Worm (Caenorhabditis elegans) whole organism, L4 larva: Measurements from ENCODE around the gene spig-5.

Source experiments
- F37D6.2 ChIP-seq: sonication (generic microtip); optimal IDR thresholded peaks from 2 replicates; lab custom pipeline; 2016; ENCODE audit warnings: mild to moderate bottlenecking, missing genetic modification characterization, missing compliant biosample characterization
- R02D3.7 ChIP-seq: fragments of 150-350 bp; sonication (generic microtip); optimal IDR thresholded peaks from 3 replicates; lab custom pipeline; 2014; ENCODE audit warnings: missing biosample characterization, missing genetic modification characterization
- T20F7.1 ChIP-seq: fragments of 200-800 bp; sonication (Bioruptor generic); optimal IDR thresholded peaks from 2 replicates; lab custom pipeline; 2018; ENCODE audit warnings: mild to moderate bottlenecking, missing genetic modification characterization, missing compliant biosample characterization
- T26A8.4 ChIP-seq: fragments of 200-800 bp; sonication (Bioruptor generic); IDR thresholded peaks from 2 replicates; pipeline ENCODE4 v1.3.6; 2022; ENCODE audit warnings: missing genetic modification characterization, missing compliant biosample characterization
- ZK546.5 ChIP-seq, 2 experiments: sonication (generic microtip); optimal IDR thresholded peaks; 2 replicates each; lab custom pipeline; 2017; ENCODE audit warnings: missing biosample characterization in 2 of 2, missing genetic modification characterization in 2 of 2
- aly-2 ChIP-seq: sonication (generic microtip); optimal IDR thresholded peaks from 2 replicates; lab custom pipeline; 2018; ENCODE audit warnings: missing biosample characterization, missing genetic modification characterization
- attf-4 ChIP-seq: sonication (generic microtip); optimal IDR thresholded peaks from 3 replicates; lab custom pipeline; 2017; ENCODE audit warnings: missing biosample characterization, missing genetic modification characterization
- ceh-20 ChIP-seq: fragments of 200-800 bp; sonication (Bioruptor generic); IDR thresholded peaks from 2 replicates; pipeline ENCODE4 v1.3.6; 2022; ENCODE audit warnings: missing genetic modification reagents, missing genetic modification characterization, missing compliant biosample characterization
- ceh-32 ChIP-seq: sonication (generic microtip); optimal IDR thresholded peaks from 2 replicates; lab custom pipeline; 2016; ENCODE audit warnings: mild to moderate bottlenecking, missing genetic modification characterization, missing compliant biosample characterization; ENCODE audit not compliant: poor library complexity
- ceh-82 ChIP-seq: sonication (generic microtip); optimal IDR thresholded peaks from 2 replicates; lab custom pipeline; 2017; ENCODE audit warnings: missing biosample characterization, missing genetic modification characterization
- daf-12 ChIP-seq: fragments of 150-350 bp; optimal IDR thresholded peaks from 2 replicates; lab custom pipeline; 2014; ENCODE audit warnings: missing biosample characterization, missing genetic modification reagents, missing genetic modification characterization
- daf-19 ChIP-seq: fragments of 200-800 bp; sonication (Bioruptor generic); conservative IDR thresholded peaks from 2 replicates; pipeline ENCODE4 v1.3.6; 2022; ENCODE audit warnings: missing genetic modification characterization, missing compliant biosample characterization
- daf-8 ChIP-seq: fragments of 200-800 bp; sonication (Bioruptor generic); IDR thresholded peaks from 2 replicates; pipeline ENCODE4 v1.3.6; 2022; ENCODE audit warnings: missing genetic modification characterization, missing compliant biosample characterization
- dmd-8 ChIP-seq: fragments of 200-800 bp; sonication (Bioruptor generic); IDR thresholded peaks from 2 replicates; pipeline ENCODE4 v1.3.6; 2022; ENCODE audit warnings: missing genetic modification characterization, missing compliant biosample characterization
- dpl-1 ChIP-seq: fragments of 150-350 bp; optimal IDR thresholded peaks from 2 replicates; lab custom pipeline; 2014; ENCODE audit warnings: missing biosample characterization, missing genetic modification reagents, missing genetic modification characterization
- dve-1 ChIP-seq: sonication (generic microtip); optimal IDR thresholded peaks from 2 replicates; lab custom pipeline; 2017; ENCODE audit warnings: antibody characterized with exemption, mild to moderate bottlenecking, missing genetic modification characterization, missing compliant biosample characterization; ENCODE audit not compliant: insufficient read depth
- egl-43 ChIP-seq: fragments of 200-800 bp; sonication (Bioruptor generic); IDR thresholded peaks from 2 replicates; pipeline ENCODE4 v1.3.6; 2022; ENCODE audit warnings: missing genetic modification reagents, missing genetic modification characterization, missing compliant biosample characterization
- gei-8 ChIP-seq: fragments of 200-800 bp; sonication (Bioruptor generic); optimal IDR thresholded peaks from 2 replicates; lab custom pipeline; 2018; ENCODE audit warnings: mild to moderate bottlenecking, missing genetic modification characterization, missing compliant biosample characterization
- hlh-30 ChIP-seq: sonication (generic microtip); optimal IDR thresholded peaks from 2 replicates; lab custom pipeline; 2017; ENCODE audit warnings: antibody characterized with exemption, mild to moderate bottlenecking, missing genetic modification characterization, missing compliant biosample characterization; ENCODE audit not compliant: insufficient read depth
- jun-1 ChIP-seq: fragments of 150-350 bp; optimal IDR thresholded peaks from 2 replicates; lab custom pipeline; 2014; ENCODE audit warnings: missing biosample characterization, missing genetic modification reagents, missing genetic modification characterization
- lin-1 ChIP-seq: fragments of 200-800 bp; sonication (Bioruptor generic); IDR thresholded peaks from 2 replicates; pipeline ENCODE4 v1.3.6; 2022; ENCODE audit warnings: missing genetic modification reagents, missing genetic modification characterization, missing compliant biosample characterization
- lin-13 ChIP-seq: fragments of 150-350 bp; optimal IDR thresholded peaks from 2 replicates; lab custom pipeline; 2014; ENCODE audit warnings: missing biosample characterization, missing genetic modification reagents, missing genetic modification characterization
- lir-3 ChIP-seq: sonication (generic microtip); optimal IDR thresholded peaks from 2 replicates; lab custom pipeline; 2016; ENCODE audit warnings: mild to moderate bottlenecking, missing genetic modification characterization, missing compliant biosample characterization
- lsy-2 ChIP-seq, 2 experiments: fragments of 150-350 bp in 1 of 2; sonication (generic microtip) in 1 of 2; optimal IDR thresholded peaks; 2 replicates each; lab custom pipeline; 2014 to 2017; ENCODE audit warnings: missing biosample characterization in 2 of 2, missing genetic modification characterization in 2 of 2
- madf-5 ChIP-seq, 2 experiments: fragments of 200-800 bp; sonication (Bioruptor generic); IDR thresholded peaks; 2 replicates each; pipeline ENCODE4 v1.3.6; 2022; ENCODE audit warnings: missing compliant biosample characterization in 2 of 2, missing genetic modification characterization in 2 of 2
- mdl-1 ChIP-seq, 2 experiments: fragments of 150-350 bp in 1 of 2; sonication (generic microtip) in 1 of 2; optimal IDR thresholded peaks; 2 replicates each; lab custom pipeline; 2014 to 2017; ENCODE audit warnings: missing biosample characterization in 2 of 2, missing genetic modification characterization in 2 of 2
- mxl-2 ChIP-seq: fragments of 200-800 bp; sonication (Bioruptor generic); conservative IDR thresholded peaks from 2 replicates; pipeline ENCODE4 v1.3.6; 2022; ENCODE audit warnings: missing genetic modification reagents, missing genetic modification characterization, missing compliant biosample characterization
- nhr-102 ChIP-seq: sonication (generic microtip); optimal IDR thresholded peaks from 2 replicates; lab custom pipeline; 2016; ENCODE audit warnings: mild to moderate bottlenecking, missing genetic modification characterization, moderate library complexity, missing compliant biosample characterization
- nhr-111 ChIP-seq: fragments of 200-800 bp; sonication (Bioruptor generic); optimal IDR thresholded peaks from 2 replicates; lab custom pipeline; 2018; ENCODE audit warnings: mild to moderate bottlenecking, missing genetic modification characterization, missing compliant biosample characterization
- nhr-237 ChIP-seq: sonication (generic microtip); optimal IDR thresholded peaks from 2 replicates; lab custom pipeline; 2017; ENCODE audit warnings: missing biosample characterization, missing genetic modification characterization
- nhr-42 ChIP-seq: fragments of 200-800 bp; sonication (Bioruptor generic); IDR thresholded peaks from 2 replicates; pipeline ENCODE4 v1.3.6; 2022; ENCODE audit warnings: missing genetic modification characterization, missing compliant biosample characterization
- nhr-48 ChIP-seq: sonication (generic microtip); optimal IDR thresholded peaks from 2 replicates; lab custom pipeline; 2016; ENCODE audit warnings: mild to moderate bottlenecking, missing genetic modification characterization, missing compliant biosample characterization
- php-3 ChIP-seq: fragments of 200-800 bp; sonication (Bioruptor generic); IDR thresholded peaks from 2 replicates; pipeline ENCODE4 v1.3.6; 2022; ENCODE audit warnings: missing genetic modification reagents, missing genetic modification characterization, missing compliant biosample characterization
- pqm-1 ChIP-seq: sonication (generic microtip); optimal IDR thresholded peaks from 2 replicates; lab custom pipeline; 2017; ENCODE audit warnings: missing biosample characterization, missing genetic modification characterization
- sdz-12 ChIP-seq: fragments of 200-800 bp; sonication (Bioruptor generic); optimal IDR thresholded peaks from 2 replicates; lab custom pipeline; 2018; ENCODE audit warnings: mild to moderate bottlenecking, missing genetic modification characterization, missing compliant biosample characterization
- skn-1 ChIP-seq: fragments of 150-350 bp; optimal IDR thresholded peaks from 2 replicates; lab custom pipeline; 2014; ENCODE audit warnings: missing biosample characterization, missing genetic modification characterization
- zfp-2 ChIP-seq: sonication (generic microtip); optimal IDR thresholded peaks from 2 replicates; lab custom pipeline; 2016; ENCODE audit warnings: mild to moderate bottlenecking, missing genetic modification characterization, missing compliant biosample characterization
- zip-11 ChIP-seq: fragments of 200-800 bp; sonication (Bioruptor generic); IDR thresholded peaks from 2 replicates; pipeline ENCODE4 v1.3.6; 2022; ENCODE audit warnings: missing genetic modification characterization, missing compliant biosample characterization
- zip-2 ChIP-seq: fragments of 150-350 bp; optimal IDR thresholded peaks from 2 replicates; lab custom pipeline; 2014; ENCODE audit warnings: missing biosample characterization, missing genetic modification characterization
- ztf-11 ChIP-seq: fragments of 150-350 bp; optimal IDR thresholded peaks from 2 replicates; lab custom pipeline; 2014; ENCODE audit warnings: missing biosample characterization, missing genetic modification characterization

spig-5 gene

ce11 chrV:14282222-14282709 lies 26.0 kb upstream of the spig-5 start, which contains the start of the genes srt-74 and F40G12.9:
Gene srt-74, minus strand, starts transcription at chrV:14282322.
Gene F40G12.9, plus strand, starts transcription at chrV:14282659.
- no peak for TF ChIP-seq daf-12 (tag; lab: Kevin White, UChicago)
- TF ChIP-seq zip-11 (GFP tag; lab: Robert Waterston, UW) = no peak
- TF ChIP-seq skn-1 (tag; lab: Kevin White, UChicago) = no peak
- TF ChIP-seq zfp-2 (tag; lab: Kevin White, UChicago) = no peak
- no peak for TF ChIP-seq lin-13
- TF ChIP-seq nhr-237 = no peak
- TF ChIP-seq nhr-111 (GFP tag; lab: Kevin White, UChicago) = no peak
- TF ChIP-seq, all 104 proteins: peak for 0

DNA sequence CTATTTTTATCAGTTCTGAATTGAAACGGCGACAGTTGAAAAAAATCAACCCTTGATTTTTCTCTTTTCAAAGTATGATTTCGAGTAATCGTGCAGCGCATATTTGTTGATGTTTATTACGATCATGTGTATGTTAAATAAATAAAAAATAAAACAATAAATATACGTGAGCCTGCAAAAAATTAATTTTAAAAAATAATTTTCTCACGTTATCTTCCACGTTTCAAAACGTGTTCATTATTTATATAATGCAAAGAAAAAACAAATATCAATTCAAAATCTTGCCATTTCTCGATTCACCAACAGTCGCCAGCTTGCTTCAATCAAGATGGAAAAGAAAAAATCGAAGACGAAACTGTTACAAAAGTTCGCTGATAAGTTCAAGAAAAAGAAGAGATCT lies 25.0 kb upstream of the spig-5 start, which contains the start of gene F40G12.10:
Gene F40G12.10, plus strand, starts transcription at position 301 of the 400 bp plus-strand sequence.
- TF ChIP-seq daf-19 (no peak), nhr-111 (GFP tag; lab: Kevin White, UChicago) (no peak), ZK546.5 (tag; optimal IDR thresholded peaks at IDR 0.05; lab: Kevin White, UChicago) (no peak), daf-12 (tag; lab: Kevin White, UChicago) (no peak)

DNA sequence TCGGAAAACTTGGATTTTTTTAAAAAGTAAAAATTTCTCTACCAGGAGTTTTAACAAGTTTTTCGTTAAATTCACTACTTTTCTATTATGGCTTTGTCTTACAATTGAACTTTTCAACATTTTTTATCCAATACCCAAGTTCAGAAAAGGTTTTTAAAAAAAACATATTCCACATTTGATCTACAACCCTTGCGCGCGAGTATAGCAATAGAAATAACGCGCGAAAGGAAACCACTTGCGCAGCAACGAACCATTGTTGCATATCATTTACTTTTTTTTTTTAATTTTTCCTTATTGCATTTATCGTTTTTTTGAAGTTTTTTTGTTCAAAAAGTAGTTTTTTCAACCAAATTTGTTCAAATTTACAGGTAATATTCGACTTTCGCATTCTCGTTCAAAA lies 22.5 kb upstream of the spig-5 start, which contains the start of gene F40G12.11:
Gene F40G12.11, plus strand, starts transcription at position 369 of the 400 bp plus-strand sequence.
- no peak for TF ChIP-seq zip-2
- TF ChIP-seq nhr-48 (tag; lab: Kevin White, UChicago) = no peak
- TF ChIP-seq pqm-1 (tag; lab: Kevin White, UChicago) = no peak
- no peak for TF ChIP-seq mdl-1 (tag; optimal IDR thresholded peaks at IDR 0.05; lab: Kevin White, UChicago)
- no peak for TF ChIP-seq gei-8
- TF ChIP-seq F37D6.2 (tag; lab: Kevin White, UChicago) = no peak
- no peak for TF ChIP-seq lir-3 (tag; lab: Kevin White, UChicago)
- no peak for TF ChIP-seq madf-5 (GFP tag; IDR thresholded peaks at IDR 0.05; lab: Robert Waterston, UW)
- no peak for TF ChIP-seq mxl-2 (GFP tag; lab: Robert Waterston, UW)
- TF ChIP-seq aly-2 (tag; lab: Kevin White, UChicago) = no peak
- no peak for TF ChIP-seq ceh-20 (GFP tag; lab: Robert Waterston, UW)
- no peak for TF ChIP-seq dmd-8 (GFP tag; lab: Robert Waterston, UW)
- no peak for TF ChIP-seq egl-43 (GFP tag; lab: Robert Waterston, UW)
- no peak for TF ChIP-seq hlh-30 (tag; lab: Kevin White, UChicago)

DNA sequence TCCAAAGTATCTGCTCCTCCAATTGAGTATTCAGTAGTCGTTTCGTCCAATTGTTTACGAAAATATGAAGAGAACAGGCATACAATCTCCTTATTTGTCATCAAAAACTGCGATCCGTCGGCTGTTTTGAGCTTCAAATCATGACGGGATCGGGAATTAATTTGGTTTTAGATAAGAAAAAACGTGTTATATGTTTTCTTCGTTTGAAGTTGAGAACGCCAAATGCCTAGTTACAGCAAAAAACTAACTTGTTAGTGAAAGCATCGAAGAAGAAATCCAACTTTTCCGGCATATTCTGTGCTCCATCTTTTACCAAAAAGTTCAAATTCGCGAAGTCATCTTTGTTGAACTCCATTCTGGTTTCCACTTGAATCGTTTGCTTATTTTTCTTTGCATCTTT lies 18.9 kb upstream of the spig-5 start, which contains the start of gene F14D7.1:
Gene F14D7.1, minus strand, starts transcription at position 101 of the 400 bp plus-strand sequence.
- TF ChIP-seq T26A8.4 (GFP tag; lab: Robert Waterston, UW) (no peak), sdz-12 (GFP tag; lab: Kevin White, UChicago) (no peak), daf-8 (no peak), dpl-1 (no peak), ceh-82 (no peak), nhr-42 (GFP tag; lab: Robert Waterston, UW) (no peak), attf-4 (no peak), lin-1 (GFP tag; lab: Robert Waterston, UW) (no peak)

ce11 chrV:14290636-14291035 lies 17.6 kb upstream of the spig-5 start, which contains the start of gene F14D7.18:
Gene F14D7.18, minus strand, starts transcription at chrV:14290736.
- TF ChIP-seq T20F7.1 (GFP tag; lab: Kevin White, UChicago) (no peak), nhr-111 (GFP tag; lab: Kevin White, UChicago) (no peak), R02D3.7 (no peak), aly-2 (tag; lab: Kevin White, UChicago) (no peak), dve-1 (no peak), ceh-82 (no peak), jun-1 (tag; lab: Kevin White, UChicago) (no peak), php-3 (GFP tag; lab: Robert Waterston, UW) (no peak), nhr-102 (tag; lab: Kevin White, UChicago) (no peak), ztf-11 (tag; lab: Kevin White, UChicago) (no peak), ceh-32 (tag; lab: Kevin White, UChicago) (no peak), lsy-2 (tag; optimal IDR thresholded peaks at IDR 0.05; lab: Kevin White, UChicago) (no peak), mxl-2 (GFP tag; lab: Robert Waterston, UW) (no peak), gei-8 (no peak)
